Worm (Caenorhabditis elegans): ENCODE data around the gene jmjd-4.

- TF ChIP-seq med-1 (GFP tag; optimal IDR thresholded peaks at IDR 0.05; ENCODE audit: insufficient read depth) (no peak), T22C8.4 (GFP tag; IDR thresholded peaks at IDR 0.05) (no peak), ztf-29 (GFP tag; IDR thresholded peaks at IDR 0.05) (no peak), flt-1 (GFP tag; IDR thresholded peaks at IDR 0.05) (no peak)
Observed at ce11 chrIII:10362920-10363319, 29.1 kb upstream of the jmjd-4 start.

All from whole organism, midembryonic.